Fruit fly (Drosophila melanogaster) whole organism, embryonic: ENCODE measurements around the gene Hs6st.

Source experiments
- Atf-2 ChIP-seq: fragments of 200-800 bp; sonication (Bioruptor generic); optimal IDR thresholded peaks from 2 replicates; lab custom pipeline; 2016; ENCODE audit warnings: missing biosample characterization, missing genetic modification characterization
- Awh ChIP-seq: fragments of 200-800 bp; sonication (Bioruptor generic); IDR thresholded peaks from 2 replicates; pipeline ENCODE4, ENCODE4 v1.3.6; 2022; ENCODE audit warnings: missing biosample characterization, missing genetic modification characterization
- CG1024 ChIP-seq: fragments of 200-800 bp; sonication (Bioruptor generic); IDR thresholded peaks from 2 replicates; pipeline ENCODE4 v1.3.6; 2022; ENCODE audit warnings: missing biosample characterization, missing genetic modification characterization
- CG10654 ChIP-seq: fragments of 200-800 bp; sonication (Bioruptor generic); optimal IDR thresholded peaks from 2 replicates; lab custom pipeline; 2016; ENCODE audit warnings: missing biosample characterization, missing genetic modification characterization
- CG12769 ChIP-seq: fragments of 200-800 bp; sonication (Bioruptor generic); optimal IDR thresholded peaks from 2 replicates; lab custom pipeline; 2019; ENCODE audit warnings: missing biosample characterization, mild to moderate bottlenecking, missing genetic modification characterization, moderate library complexity
- CG14965 ChIP-seq: fragments of 200-800 bp; sonication (Bioruptor generic); optimal IDR thresholded peaks from 2 replicates; lab custom pipeline; 2016; ENCODE audit warnings: missing biosample characterization, missing genetic modification characterization, borderline replicate concordance
- CG17829 ChIP-seq: fragments of 200-800 bp; optimal IDR thresholded peaks from 2 replicates; lab custom pipeline; 2019; ENCODE audit warnings: missing biosample characterization, mild to moderate bottlenecking, missing genetic modification characterization, moderate library complexity
- CG2116 ChIP-seq: fragments of 200-800 bp; sonication (Bioruptor generic); optimal IDR thresholded peaks from 3 replicates; lab custom pipeline; 2018; ENCODE audit warnings: missing biosample characterization, mild to moderate bottlenecking, missing genetic modification characterization
- CG2202 ChIP-seq: fragments of 200-800 bp; sonication (Bioruptor generic); optimal IDR thresholded peaks from 2 replicates; lab custom pipeline; 2018; ENCODE audit warnings: missing biosample characterization, mild to moderate bottlenecking, missing genetic modification characterization
- CG2889 ChIP-seq: fragments of 200-800 bp; sonication (Bioruptor generic); IDR thresholded peaks from 3 replicates; pipeline ENCODE4 v1.3.6; 2022; ENCODE audit warnings: missing biosample characterization, missing genetic modification characterization
- CG33213 ChIP-seq: fragments of 200-800 bp; sonication (Bioruptor generic); optimal IDR thresholded peaks from 3 replicates; lab custom pipeline; 2016; ENCODE audit warnings: missing biosample characterization, missing genetic modification characterization
- CG3726 ChIP-seq: fragments of 200-800 bp; sonication (Bioruptor generic); IDR thresholded peaks from 3 replicates; pipeline ENCODE4, ENCODE4 v1.3.6; 2022; ENCODE audit warnings: missing biosample characterization, missing genetic modification characterization
- CG4730 ChIP-seq: fragments of 200-800 bp; sonication (Bioruptor generic); IDR thresholded peaks from 2 replicates; pipeline ENCODE4 v1.3.6; 2022; ENCODE audit warnings: missing biosample characterization, missing genetic modification characterization
- CG6254 ChIP-seq: fragments of 200-800 bp; sonication (Bioruptor generic); optimal IDR thresholded peaks from 3 replicates; lab custom pipeline; 2017; ENCODE audit warnings: mild to moderate bottlenecking, missing biosample characterization, missing genetic modification reagents, missing genetic modification characterization
- CG6854 ChIP-seq: fragments of 200-800 bp; sonication (Bioruptor generic); optimal IDR thresholded peaks from 3 replicates; lab custom pipeline; 2017; ENCODE audit warnings: missing biosample characterization, mild to moderate bottlenecking, missing genetic modification characterization
- CG7556 ChIP-seq: fragments of 200-800 bp; sonication (Bioruptor generic); optimal IDR thresholded peaks from 2 replicates; lab custom pipeline; 2017; ENCODE audit warnings: missing biosample characterization, mild to moderate bottlenecking, missing genetic modification characterization
- CG7963 ChIP-seq: fragments of 200-800 bp; sonication (Bioruptor generic); IDR thresholded peaks from 3 replicates; pipeline ENCODE4 v1.3.6; 2022; ENCODE audit warnings: missing biosample characterization, missing genetic modification characterization; ENCODE audit not compliant: partially characterized antibody
- CG9609 ChIP-seq: fragments of 200-800 bp; sonication (Bioruptor generic); optimal IDR thresholded peaks from 3 replicates; lab custom pipeline; 2016; ENCODE audit warnings: missing biosample characterization, missing genetic modification characterization
- CG9876 ChIP-seq: fragments of 200-800 bp; sonication (Bioruptor generic); optimal IDR thresholded peaks from 2 replicates; lab custom pipeline; 2016; ENCODE audit warnings: missing biosample characterization, missing genetic modification characterization
- Chrac-16 ChIP-seq: fragments of 200-800 bp; sonication (Bioruptor generic); optimal IDR thresholded peaks from 3 replicates; lab custom pipeline; 2016; ENCODE audit warnings: missing biosample characterization, missing genetic modification characterization
- Drgx ChIP-seq: fragments of 200-800 bp; sonication (Bioruptor generic); IDR thresholded peaks from 2 replicates; pipeline ENCODE4 v1.3.6; 2022; ENCODE audit warnings: missing biosample characterization, missing genetic modification characterization
- Ets65A ChIP-seq: fragments of 200-800 bp; sonication (Bioruptor generic); peaks from one replicate; lab custom pipeline; 2016; ENCODE audit warnings: missing biosample characterization, missing genetic modification characterization
- H15 ChIP-seq: fragments of 200-800 bp; sonication (Bioruptor generic); IDR thresholded peaks from 3 replicates; pipeline ENCODE4 v1.3.6; 2022; ENCODE audit warnings: missing biosample characterization, missing genetic modification characterization
- HLH3B ChIP-seq: fragments of 200-800 bp; sonication (Bioruptor generic); IDR thresholded peaks from 2 replicates; pipeline ENCODE4 v1.3.6; 2022; ENCODE audit warnings: missing biosample characterization, missing genetic modification characterization
- HLHmδ ChIP-seq: fragments of 200-800 bp; sonication (Bioruptor generic); optimal IDR thresholded peaks from 2 replicates; lab custom pipeline; 2018; ENCODE audit warnings: missing biosample characterization, mild to moderate bottlenecking, missing genetic modification characterization, moderate library complexity
- HmgZ ChIP-seq: fragments of 200-800 bp; sonication (Bioruptor generic); optimal IDR thresholded peaks from 2 replicates; lab custom pipeline; 2018; ENCODE audit warnings: missing biosample characterization, mild to moderate bottlenecking, missing genetic modification characterization
- Hmx ChIP-seq: fragments of 200-800 bp; sonication (Bioruptor generic); optimal IDR thresholded peaks from 2 replicates; lab custom pipeline; 2016; ENCODE audit warnings: missing biosample characterization, missing genetic modification characterization
- MBD-R2 ChIP-seq: fragments of 200-800 bp; sonication (Bioruptor generic); IDR thresholded peaks from 2 replicates; pipeline ENCODE4 v1.3.6; 2022; ENCODE audit warnings: missing biosample characterization, missing genetic modification characterization
- NC2α ChIP-seq: fragments of 200-800 bp; sonication (Bioruptor generic); optimal IDR thresholded peaks from 2 replicates; lab custom pipeline; 2016; ENCODE audit warnings: missing biosample characterization, missing genetic modification characterization
- Ravus ChIP-seq: fragments of 200-800 bp; sonication (Bioruptor generic); IDR thresholded peaks from 2 replicates; pipeline ENCODE4 v1.3.6; 2022; ENCODE audit warnings: missing biosample characterization, missing genetic modification characterization
- Side ChIP-seq: fragments of 200-800 bp; sonication (Bioruptor generic); optimal IDR thresholded peaks from 2 replicates; lab custom pipeline; 2016; ENCODE audit warnings: missing biosample characterization, missing genetic modification characterization
- Six4 ChIP-seq: fragments of 200-800 bp; sonication (Bioruptor generic); optimal IDR thresholded peaks from 2 replicates; lab custom pipeline; 2016; ENCODE audit warnings: missing biosample characterization, missing genetic modification characterization
- Sox100B ChIP-seq: fragments of 200-800 bp; sonication (Bioruptor generic); optimal IDR thresholded peaks from 3 replicates; lab custom pipeline; 2018; ENCODE audit warnings: missing biosample characterization, mild to moderate bottlenecking, missing genetic modification characterization
- Ssrp ChIP-seq: fragments of 200-800 bp; sonication (Bioruptor generic); optimal IDR thresholded peaks from 2 replicates; lab custom pipeline; 2018; ENCODE audit warnings: missing biosample characterization, mild to moderate bottlenecking, missing genetic modification characterization, moderate library complexity
- bab2 ChIP-seq: fragments of 200-800 bp; sonication (Bioruptor generic); optimal IDR thresholded peaks from 2 replicates; lab custom pipeline; 2016; ENCODE audit warnings: missing biosample characterization, missing genetic modification characterization
- chinmo ChIP-seq: fragments of 200-800 bp; sonication (Bioruptor generic); IDR thresholded peaks from 4 replicates; pipeline ENCODE4 v1.3.6; 2022; ENCODE audit warnings: missing biosample characterization, missing genetic modification characterization; ENCODE audit not compliant: partially characterized antibody
- dmrt11E ChIP-seq: fragments of 200-800 bp; sonication (Bioruptor generic); optimal IDR thresholded peaks from 3 replicates; lab custom pipeline; 2018; ENCODE audit warnings: missing biosample characterization, mild to moderate bottlenecking, missing genetic modification characterization, moderate library complexity
- dmrt99B ChIP-seq: fragments of 200-800 bp; sonication (Bioruptor generic); optimal IDR thresholded peaks from 2 replicates; lab custom pipeline; 2018; ENCODE audit warnings: missing biosample characterization, mild to moderate bottlenecking, missing genetic modification characterization, moderate library complexity
- en ChIP-seq: fragments of 200-800 bp; sonication (Bioruptor generic); optimal IDR thresholded peaks from 2 replicates; lab custom pipeline; 2016; ENCODE audit warnings: missing biosample characterization, missing genetic modification characterization
- eve ChIP-seq, 2 experiments: fragments of >200 bp; optimal IDR thresholded peaks; 2 replicates each; lab custom pipeline; 2017; ENCODE audit warnings: missing biosample characterization in 2 of 2, missing genetic modification characterization in 2 of 2
- fd102C ChIP-seq: fragments of 200-800 bp; sonication (Bioruptor generic); optimal IDR thresholded peaks from 2 replicates; lab custom pipeline; 2018; ENCODE audit warnings: missing biosample characterization, mild to moderate bottlenecking, missing genetic modification characterization, moderate library complexity
- hb ChIP-seq: fragments of 200-800 bp; sonication (Bioruptor generic); IDR thresholded peaks from 3 replicates; pipeline ENCODE4 v1.3.6; 2022; ENCODE audit warnings: missing biosample characterization, missing genetic modification characterization; ENCODE audit not compliant: partially characterized antibody
- ind ChIP-seq: fragments of 200-800 bp; sonication (Bioruptor generic); optimal IDR thresholded peaks from 3 replicates; lab custom pipeline; 2016; ENCODE audit warnings: missing biosample characterization, missing genetic modification characterization
- klu ChIP-seq: fragments of 200-800 bp; sonication (Bioruptor generic); IDR thresholded peaks from 2 replicates; pipeline ENCODE4 v1.3.6; 2022; ENCODE audit warnings: missing biosample characterization, missing genetic modification characterization
- nom ChIP-seq: fragments of 200-800 bp; sonication (Bioruptor generic); optimal IDR thresholded peaks from 2 replicates; lab custom pipeline; 2017; ENCODE audit warnings: missing biosample characterization, missing genetic modification characterization, mild to moderate bottlenecking, moderate library complexity, missing genetic modification reagents
- odd ChIP-seq: fragments of 200-800 bp; sonication (Bioruptor generic); optimal IDR thresholded peaks from 2 replicates; lab custom pipeline; 2017; ENCODE audit warnings: missing biosample characterization, mild to moderate bottlenecking, missing genetic modification characterization
- rib ChIP-seq: fragments of 200-800 bp; sonication (Bioruptor generic); IDR thresholded peaks from 2 replicates; pipeline ENCODE4 v1.3.6; 2022; ENCODE audit warnings: missing biosample characterization, missing genetic modification characterization
- scrt ChIP-seq: fragments of 200-800 bp; sonication (Bioruptor generic); optimal IDR thresholded peaks from 2 replicates; lab custom pipeline; 2018; ENCODE audit warnings: missing biosample characterization, mild to moderate bottlenecking, missing genetic modification characterization, moderate library complexity
- sisA ChIP-seq: fragments of 200-800 bp; sonication (Bioruptor generic); IDR thresholded peaks from 2 replicates; pipeline ENCODE4 v1.3.6; 2022; ENCODE audit warnings: missing biosample characterization, missing genetic modification characterization
- zen2 ChIP-seq: fragments of 200-800 bp; sonication (Bioruptor generic); IDR thresholded peaks from 3 replicates; pipeline ENCODE4 v1.3.6; 2022; ENCODE audit warnings: missing biosample characterization, missing genetic modification characterization; ENCODE audit not compliant: partially characterized antibody
- zfh1 ChIP-seq: fragments of 200-800 bp; sonication (Bioruptor generic); IDR thresholded peaks from 3 replicates; pipeline ENCODE4 v1.3.6; 2022; ENCODE audit warnings: missing biosample characterization, missing genetic modification characterization

Gene Hs6st

dm6 chr3R:19904865-19905373 is 103.4 kb downstream of the Hs6st start, which contains the start of the genes Surf6 and RhoGAP92B (continued):
- TF ChIP-seq zen2 (GFP tag; lab: Robert Waterston, UW) (no peak), Six4 (peak; percentile 24), Ets65A (GFP tag; lab: Kevin White, UChicago) (peak; percentile 94), CG7963 (no peak), dmrt11E (tag; lab: Kevin White, UChicago) (peak; percentile 50), CG9609 (GFP tag; lab: Kevin White, UChicago) (peak; percentile 54), hb (no peak), CG9876 (no peak), Side (GFP tag; lab: Kevin White, UChicago) (peak; percentile 67), CG33213 (GFP tag; lab: Kevin White, UChicago) (peak; percentile 76), CG1024 (no peak), Awh (GFP tag; lab: Robert Waterston, UW) (no peak), Drgx (GFP tag; lab: Robert Waterston, UW) (peak; percentile 27; the same call in 1 of the 2 replicates), CG10654 (peak; percentile 54), Chrac-16 (GFP tag; lab: Kevin White, UChicago) (peak; percentile 61), scrt (GFP tag; lab: Kevin White, UChicago) (peak; percentile 56), klu (no peak), Sox100B (GFP tag; lab: Kevin White, UChicago) (peak; percentile 67), H15 (GFP tag; lab: Robert Waterston, UW) (0 out of 3 replicates have a peak, but pooled peaks have one; percentile 23), NC2α (GFP tag; lab: Kevin White, UChicago) (peak; percentile 69), sisA (peak; percentile 36; the same call in 1 of the 2 replicates), CG2889 (no peak), CG14965 (GFP tag; lab: Kevin White, UChicago) (no peak), odd (GFP tag; lab: Kevin White, UChicago) (peak; percentile 47), en (peak; percentile 49), CG17829 (tag; lab: Kevin White, UChicago) (peak; percentile 77), CG2116 (peak; percentile 69), eve (GFP tag; optimal IDR thresholded peaks at IDR 0.05; lab: Kevin White, UChicago) (no peak), CG6254 (GFP tag; lab: Kevin White, UChicago) (peak; percentile 52), CG2202 (peak; percentile 60), CG3726 (GFP tag; lab: Robert Waterston, UW) (0 out of 3 replicates have a peak, but pooled peaks have one; percentile 17), bab2 (GFP tag; lab: Kevin White, UChicago) (peak; percentile 56), MBD-R2 (GFP tag; lab: Robert Waterston, UW) (peak; percentile 82), nom (GFP tag; lab: Kevin White, UChicago) (peak; percentile 78), fd102C (GFP tag; lab: Kevin White, UChicago) (no peak), rib (GFP tag; lab: Robert Waterston, UW) (no peak), HLHmδ (GFP tag; lab: Kevin White, UChicago) (no peak), dmrt99B (peak; percentile 51), chinmo (GFP tag; lab: Robert Waterston, UW) (0 out of 4 replicates have a peak, but pooled peaks have one; percentile 43), CG6854 (GFP tag; lab: Kevin White, UChicago) (peak; percentile 11), CG4730 (GFP tag; lab: Robert Waterston, UW) (no peak), ind (GFP tag; lab: Kevin White, UChicago) (peak; percentile 54), CG12769 (tag; lab: Kevin White, UChicago) (peak; percentile 22), Hmx (GFP tag; lab: Kevin White, UChicago) (no peak), HLH3B (GFP tag; lab: Robert Waterston, UW) (no peak), Ssrp (tag; lab: Kevin White, UChicago) (peak; percentile 46), zfh1 (GFP tag; lab: Robert Waterston, UW) (peak; percentile 58; the same call in 2 of the 3 replicates), HmgZ (tag; lab: Kevin White, UChicago) (peak; percentile 79), Atf-2 (GFP tag; lab: Kevin White, UChicago) (peak; percentile 33), CG7556 (GFP tag; lab: Kevin White, UChicago) (peak; percentile 36), Ravus (GFP tag; lab: Robert Waterston, UW) (no peak)
